Fruit fly (Drosophila melanogaster): ENCODE measurements around the gene CG32816.

DNA sequence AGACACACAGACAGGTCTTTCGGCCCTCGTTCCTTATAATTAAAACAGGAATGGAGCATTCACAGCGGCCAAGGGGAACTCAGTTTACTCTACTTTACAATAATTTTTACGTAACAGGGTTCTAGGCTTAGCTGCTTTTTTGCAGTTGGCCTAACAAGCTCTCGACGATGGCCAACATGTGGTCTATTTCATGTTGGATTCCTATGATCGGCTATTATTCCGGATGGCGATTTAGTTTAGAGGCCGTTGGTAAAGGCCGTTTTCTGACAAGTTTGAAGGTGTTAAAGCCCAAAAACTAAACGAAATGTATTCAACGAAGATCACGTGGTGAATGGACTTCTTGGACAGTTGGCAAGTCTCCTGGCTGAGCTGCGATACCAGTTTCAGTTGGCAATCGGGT, 24.5 kb downstream of the CG32816 start:
- TF ChIP-seq pan (optimal IDR thresholded peaks at IDR 0.05) (no peak), Dll (optimal IDR thresholded peaks at IDR 0.05) (no peak), psq (optimal IDR thresholded peaks at IDR 0.05) (no peak), usp (GFP tag; optimal IDR thresholded peaks at IDR 0.05) (no peak), EcR (GFP tag; optimal IDR thresholded peaks at IDR 0.05) (no peak), CG8478 (optimal IDR thresholded peaks at IDR 0.05) (no peak)
